Worm (Caenorhabditis elegans): ENCODE results near the gene C17C3.3.

- no peak for TF ChIP-seq snpc-4 (tag; optimal IDR thresholded peaks at IDR 0.05)
- TF ChIP-seq unc-39 (tag; optimal IDR thresholded peaks at IDR 0.05), result no peak
- no peak for TF ChIP-seq unc-62 (GFP tag; optimal IDR thresholded peaks at IDR 0.05)
- no peak for TF ChIP-seq ces-1 (GFP tag; optimal IDR thresholded peaks at IDR 0.05)
- no peak for TF ChIP-seq nhr-12 (tag; optimal IDR thresholded peaks at IDR 0.05)
- TF ChIP-seq mab-5 (tag; optimal IDR thresholded peaks at IDR 0.05), result no peak
- no peak for TF ChIP-seq ceh-83 (GFP tag; optimal IDR thresholded peaks at IDR 0.05)
- no peak for TF ChIP-seq unc-120 (tag; optimal IDR thresholded peaks at IDR 0.05; ENCODE audit: poor library complexity, severe bottlenecking)
- no peak for TF ChIP-seq elt-3 (tag; optimal IDR thresholded peaks at IDR 0.05)
Observed at ce11 chrII:5607756-5608155, 46.2 kb downstream of the C17C3.3 start, which contains the start of gene C17G10.7.
